Worm (Caenorhabditis elegans): ENCODE measurements around the gene gst-16.

- no peak for TF ChIP-seq nhr-12 (tag; optimal IDR thresholded peaks at IDR 0.05)
- TF ChIP-seq lsy-2 (tag; optimal IDR thresholded peaks at IDR 0.05) = no peak
- no peak for TF ChIP-seq nhr-77 (tag; optimal IDR thresholded peaks at IDR 0.05)
- TF ChIP-seq nhr-19 (GFP tag; conservative IDR thresholded peaks at IDR 0.05) = no peak
Measured at ce11 chrII:13614516-13614915, 9.7 kb downstream of the gst-16 start.

Data from whole organism, L1 larva.